Worm (Caenorhabditis elegans): ENCODE data around the gene R03H10.5.
"Not testable (repeated sequence)": the region's sequence is repeated elsewhere in the genome, so short reads cannot be mapped to it uniquely, and the experiment has no call there.

The R03H10.5 gene

ce11 chrII:4146039-4146438 is 24.4 kb downstream of the R03H10.5 start, which contains the start of gene F56D3.1:
Gene F56D3.1 (plus strand): TSS chrII:4146339.
- no peak for TF ChIP-seq Y22D7AL.16 (tag; optimal IDR thresholded peaks at IDR 0.05)
- no peak for TF ChIP-seq ceh-9 (tag; optimal IDR thresholded peaks at IDR 0.05)
- TF ChIP-seq ama-1 (optimal IDR thresholded peaks at IDR 0.05): no peak
- no peak for TF ChIP-seq fkh-10 (GFP tag; optimal IDR thresholded peaks at IDR 0.05)
- no peak for TF ChIP-seq tbx-7 (tag; optimal IDR thresholded peaks at IDR 0.05)
- no peak for TF ChIP-seq mec-3 (tag; optimal IDR thresholded peaks at IDR 0.05; ENCODE audit: borderline replicate concordance)
- no peak for TF ChIP-seq fax-1 (tag; optimal IDR thresholded peaks at IDR 0.05)
- no peak for TF ChIP-seq hlh-6 (tag; optimal IDR thresholded peaks at IDR 0.05)
- no peak for TF ChIP-seq ceh-24 (tag; optimal IDR thresholded peaks at IDR 0.05)
- TF ChIP-seq gmeb-2 (tag; optimal IDR thresholded peaks at IDR 0.05): no peak
- no peak for TF ChIP-seq ceh-18 (tag; optimal IDR thresholded peaks at IDR 0.05)
- TF ChIP-seq hlh-15 (tag; optimal IDR thresholded peaks at IDR 0.05): no peak

- not testable (repeated sequence) for TF ChIP-seq pax-1 (tag; optimal IDR thresholded peaks at IDR 0.05); elt-4 (tag; optimal IDR thresholded peaks at IDR 0.05); unc-55 (GFP tag; optimal IDR thresholded peaks at IDR 0.05)
Measured at ce11 chrII:4135259-4135658, 35.1 kb downstream of the R03H10.5 start, which contains the start of gene ast-1. Gene ast-1 (minus strand): TSS chrII:4135359.

- TF ChIP-seq unc-42 (tag; optimal IDR thresholded peaks at IDR 0.05) (peak; percentile 32), ets-4 (tag; optimal IDR thresholded peaks at IDR 0.05) (no peak), ceh-31 (tag; optimal IDR thresholded peaks at IDR 0.05) (peak; percentile 47), nfya-1 (tag; optimal IDR thresholded peaks at IDR 0.05) (peak; percentile 50), mec-3 (tag; optimal IDR thresholded peaks at IDR 0.05; ENCODE audit: borderline replicate concordance) (no peak), npax-4 (tag; optimal IDR thresholded peaks at IDR 0.05) (no peak), elt-2 (tag; optimal IDR thresholded peaks at IDR 0.05) (no peak), zip-5 (tag; optimal IDR thresholded peaks at IDR 0.05) (no peak), ceh-34 (tag; optimal IDR thresholded peaks at IDR 0.05) (peak; percentile 25), ztf-16 (tag; optimal IDR thresholded peaks at IDR 0.05) (no peak)
Measured at ce11 chrII:4134688-4135087, 35.7 kb downstream of the R03H10.5 start.

ce11 chrII:4133332-4133731 is 37.1 kb downstream of the R03H10.5 start:
- TF ChIP-seq ceh-22 (tag; optimal IDR thresholded peaks at IDR 0.05): no peak
- no peak for TF ChIP-seq lim-6 (tag; optimal IDR thresholded peaks at IDR 0.05)
- no peak for TF ChIP-seq syd-9 (tag; optimal IDR thresholded peaks at IDR 0.05)
- TF ChIP-seq unc-42 (tag; optimal IDR thresholded peaks at IDR 0.05): peak; percentile 95
- no peak for TF ChIP-seq hlh-6 (tag; optimal IDR thresholded peaks at IDR 0.05)
- peak; percentile 69 for TF ChIP-seq fkh-10 (GFP tag; optimal IDR thresholded peaks at IDR 0.05)
- no peak for TF ChIP-seq ceh-48 (tag; optimal IDR thresholded peaks at IDR 0.05)

ce11 chrII:4130074-4130663 is 40.2 kb downstream of the R03H10.5 start:
- peak; percentile 22 for TF ChIP-seq pat-9 (tag; optimal IDR thresholded peaks at IDR 0.05)
- TF ChIP-seq pha-2 (tag; optimal IDR thresholded peaks at IDR 0.05): peak; percentile 65
- TF ChIP-seq K02D7.2 (tag; optimal IDR thresholded peaks at IDR 0.05): peak; percentile 64
- peak; percentile 80 for TF ChIP-seq ceh-19 (GFP tag; optimal IDR thresholded peaks at IDR 0.05)
- peak; percentile 52 for TF ChIP-seq ceh-6 (GFP tag; optimal IDR thresholded peaks at IDR 0.05)
- peak; percentile 30 for TF ChIP-seq lin-11 (tag; optimal IDR thresholded peaks at IDR 0.05)
- TF ChIP-seq che-1 (tag; optimal IDR thresholded peaks at IDR 0.05): peak; percentile 14
- TF ChIP-seq ttx-3 (tag; optimal IDR thresholded peaks at IDR 0.05): peak; percentile 9
- TF ChIP-seq gmeb-2 (tag; optimal IDR thresholded peaks at IDR 0.05): peak; percentile 39
- TF ChIP-seq C38D4.7 (GFP tag; optimal IDR thresholded peaks at IDR 0.05): peak; percentile 47

Measured in whole organism, late embryonic.